Worm (Caenorhabditis elegans) whole organism, late embryonic: ENCODE results near the gene K10H10.7.

ENCODE experiments used
- C08G9.2 ChIP-seq: sonication (generic microtip); optimal IDR thresholded peaks from 2 replicates; lab custom pipeline; 2016; ENCODE audit warnings: mild to moderate bottlenecking, missing genetic modification characterization, moderate library complexity, missing compliant biosample characterization
- C38D4.7 ChIP-seq: fragments of 200-800 bp; sonication (Bioruptor generic); optimal IDR thresholded peaks from 2 replicates; lab custom pipeline; 2018; ENCODE audit warnings: mild to moderate bottlenecking, missing genetic modification characterization, moderate library complexity, missing compliant biosample characterization
- K09A11.1 ChIP-seq: sonication (generic microtip); optimal IDR thresholded peaks from 2 replicates; lab custom pipeline; 2017; ENCODE audit warnings: antibody characterized with exemption, mild to moderate bottlenecking, missing genetic modification characterization, missing compliant biosample characterization; ENCODE audit not compliant: insufficient read depth
- T23F11.4 ChIP-seq: fragments of 200-800 bp; sonication (Bioruptor generic); optimal IDR thresholded peaks from 2 replicates; lab custom pipeline; 2018; ENCODE audit warnings: mild to moderate bottlenecking, missing genetic modification characterization, missing compliant biosample characterization
- ahr-1 ChIP-seq: sonication (generic microtip); optimal IDR thresholded peaks from 2 replicates; lab custom pipeline; 2016; ENCODE audit warnings: missing genetic modification characterization, missing compliant biosample characterization
- ceh-14 ChIP-seq: sonication (generic microtip); optimal IDR thresholded peaks from 2 replicates; lab custom pipeline; 2016; ENCODE audit warnings: missing genotype, missing genetic modification characterization, missing compliant biosample characterization
- ceh-2 ChIP-seq: sonication (generic microtip); optimal IDR thresholded peaks from 2 replicates; lab custom pipeline; 2016; ENCODE audit warnings: missing genotype, missing genetic modification characterization, missing compliant biosample characterization
- ceh-22 ChIP-seq: sonication (generic microtip); optimal IDR thresholded peaks from 2 replicates; lab custom pipeline; 2017; ENCODE audit warnings: missing biosample characterization, missing genetic modification characterization
- ceh-24 ChIP-seq: sonication (generic microtip); optimal IDR thresholded peaks from 2 replicates; lab custom pipeline; 2016; ENCODE audit warnings: mild to moderate bottlenecking, missing genetic modification characterization, missing compliant biosample characterization
- ceh-31 ChIP-seq: sonication (generic microtip); optimal IDR thresholded peaks from 2 replicates; lab custom pipeline; 2016; ENCODE audit warnings: missing genetic modification characterization, missing compliant biosample characterization
- ceh-34 ChIP-seq: sonication (generic microtip); optimal IDR thresholded peaks from 2 replicates; lab custom pipeline; 2016; ENCODE audit warnings: mild to moderate bottlenecking, missing genetic modification characterization, missing compliant biosample characterization
- ceh-45 ChIP-seq: fragments of 200-800 bp; sonication (Bioruptor generic); IDR thresholded peaks from 2 replicates; pipeline ENCODE4 v1.3.6; 2022; ENCODE audit warnings: missing genetic modification reagents, missing genetic modification characterization, missing compliant biosample characterization
- ceh-9 ChIP-seq: sonication (generic microtip); optimal IDR thresholded peaks from 2 replicates; lab custom pipeline; 2016; ENCODE audit warnings: mild to moderate bottlenecking, missing genetic modification characterization, inconsistent platforms, missing compliant biosample characterization
- che-1 ChIP-seq: sonication (generic microtip); optimal IDR thresholded peaks from 2 replicates; lab custom pipeline; 2016; ENCODE audit warnings: mild to moderate bottlenecking, missing genetic modification characterization, missing compliant biosample characterization
- elt-2 ChIP-seq: sonication (generic microtip); optimal IDR thresholded peaks from 2 replicates; lab custom pipeline; 2016; ENCODE audit warnings: missing genetic modification reagents, missing genetic modification characterization, missing compliant biosample characterization
- ets-4 ChIP-seq: sonication (generic microtip); optimal IDR thresholded peaks from 2 replicates; lab custom pipeline; 2016; ENCODE audit warnings: missing genetic modification characterization, missing compliant biosample characterization
- eyg-1 ChIP-seq: sonication (generic microtip); optimal IDR thresholded peaks from 2 replicates; lab custom pipeline; 2016; ENCODE audit warnings: missing genotype, missing genetic modification characterization, missing compliant biosample characterization
- fax-1 ChIP-seq: sonication (generic microtip); optimal IDR thresholded peaks from 2 replicates; lab custom pipeline; 2016; ENCODE audit warnings: missing genotype, missing genetic modification characterization, missing compliant biosample characterization
- fkh-10 ChIP-seq: fragments of 150-350 bp; optimal IDR thresholded peaks from 2 replicates; lab custom pipeline; 2014; ENCODE audit warnings: missing biosample characterization, missing genetic modification reagents, missing genetic modification characterization
- fkh-6 ChIP-seq: sonication (generic microtip); optimal IDR thresholded peaks from 2 replicates; lab custom pipeline; 2016; ENCODE audit warnings: missing genetic modification characterization, missing compliant biosample characterization
- hlh-13 ChIP-seq: fragments of 200-800 bp; sonication (Bioruptor generic); optimal IDR thresholded peaks from 2 replicates; lab custom pipeline; 2018; ENCODE audit warnings: mild to moderate bottlenecking, missing genetic modification characterization, missing compliant biosample characterization
- hlh-15 ChIP-seq: sonication (generic microtip); optimal IDR thresholded peaks from 2 replicates; lab custom pipeline; 2016; ENCODE audit warnings: missing genetic modification characterization, missing compliant biosample characterization
- hlh-6 ChIP-seq: sonication (generic microtip); optimal IDR thresholded peaks from 2 replicates; lab custom pipeline; 2016; ENCODE audit warnings: missing genotype, missing genetic modification characterization, missing compliant biosample characterization
- lim-6 ChIP-seq: sonication (generic microtip); optimal IDR thresholded peaks from 2 replicates; lab custom pipeline; 2016; ENCODE audit warnings: missing genetic modification characterization, missing compliant biosample characterization
- lin-11 ChIP-seq: fragments of 200-800 bp; sonication (Bioruptor generic); optimal IDR thresholded peaks from 2 replicates; lab custom pipeline; 2018; ENCODE audit warnings: mild to moderate bottlenecking, missing genetic modification characterization, missing compliant biosample characterization
- nhr-232 ChIP-seq: sonication (generic microtip); optimal IDR thresholded peaks from 2 replicates; lab custom pipeline; 2016; ENCODE audit warnings: missing genetic modification characterization, missing compliant biosample characterization
- npax-4 ChIP-seq: sonication (generic microtip); optimal IDR thresholded peaks from 2 replicates; lab custom pipeline; 2016; ENCODE audit warnings: missing genetic modification characterization, missing compliant biosample characterization
- odd-2 ChIP-seq: sonication (generic microtip); optimal IDR thresholded peaks from 2 replicates; lab custom pipeline; 2017; ENCODE audit warnings: antibody characterized with exemption, mild to moderate bottlenecking, missing genetic modification characterization, missing compliant biosample characterization
- pag-3 ChIP-seq: sonication (generic microtip); optimal IDR thresholded peaks from 2 replicates; lab custom pipeline; 2016; ENCODE audit warnings: missing compliant biosample characterization, missing genetic modification characterization, borderline replicate concordance
- pha-4 ChIP-seq: fragments of 150-350 bp; optimal IDR thresholded peaks from 2 replicates; lab custom pipeline; 2018; ENCODE audit warnings: missing biosample characterization, missing genetic modification reagents, missing genetic modification characterization
- pros-1 ChIP-seq: fragments of 150-350 bp; optimal IDR thresholded peaks from 2 replicates; lab custom pipeline; 2014; ENCODE audit warnings: missing biosample characterization, missing genetic modification reagents, missing genetic modification characterization
- rnt-1 ChIP-seq: sonication (generic microtip); optimal IDR thresholded peaks from 2 replicates; lab custom pipeline; 2016; ENCODE audit warnings: missing genetic modification characterization, missing compliant biosample characterization
- sdc-2 ChIP-seq: sonication (generic microtip); optimal IDR thresholded peaks from 2 replicates; lab custom pipeline; 2016; ENCODE audit warnings: missing genotype, missing genetic modification characterization, missing compliant biosample characterization
- sox-4 ChIP-seq: sonication (generic microtip); optimal IDR thresholded peaks from 2 replicates; lab custom pipeline; 2017; ENCODE audit warnings: mild to moderate bottlenecking, missing genetic modification characterization, inconsistent platforms, missing compliant biosample characterization
- tbx-2 ChIP-seq: sonication (generic microtip); optimal IDR thresholded peaks from 2 replicates; lab custom pipeline; 2016; ENCODE audit warnings: missing genetic modification characterization, missing compliant biosample characterization
- unc-55 ChIP-seq: sonication (generic microtip); optimal IDR thresholded peaks from 2 replicates; lab custom pipeline; 2017; ENCODE audit warnings: missing biosample characterization, missing genetic modification reagents, missing genetic modification characterization

The K10H10.7 gene

DNA sequence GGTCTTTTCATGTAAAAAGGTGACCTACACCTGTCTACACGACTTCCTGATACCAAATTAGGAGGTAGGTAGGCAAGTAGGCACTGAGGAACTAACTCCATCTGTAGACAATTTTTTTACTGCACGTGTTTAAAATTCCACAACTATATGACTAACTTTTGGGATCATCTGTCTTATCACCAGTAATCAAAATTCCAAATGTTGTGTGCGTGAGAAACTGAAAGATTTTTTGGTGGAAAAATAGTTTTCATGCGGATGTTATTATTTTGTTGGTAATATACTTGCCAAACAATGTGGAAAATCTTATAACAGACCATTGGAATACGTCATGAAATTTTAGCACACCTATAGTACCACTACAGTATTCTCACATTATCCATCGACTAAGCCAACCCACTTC lies 3.7 kb upstream of the K10H10.7 start, which contains the start of gene K10H10.13:
K10H10.13 (minus strand) TSS at position 101 of the 400 bp plus-strand sequence.
- TF ChIP-seq sdc-2 (tag; lab: Kevin White, UChicago): no peak
- TF ChIP-seq C38D4.7 (GFP tag; lab: Kevin White, UChicago): no peak
- TF ChIP-seq npax-4: no peak
- TF ChIP-seq fax-1 (tag; lab: Kevin White, UChicago): no peak
- no peak for TF ChIP-seq ahr-1 (tag; lab: Kevin White, UChicago)
- TF ChIP-seq ets-4 (tag; lab: Kevin White, UChicago): no peak
- no peak for TF ChIP-seq ceh-9 (tag; lab: Kevin White, UChicago)
- TF ChIP-seq ceh-2 (tag; lab: Kevin White, UChicago): no peak
- TF ChIP-seq rnt-1 (tag; lab: Kevin White, UChicago): no peak
- no peak for TF ChIP-seq nhr-232
- TF ChIP-seq lin-11: no peak
- TF ChIP-seq odd-2 (tag; lab: Kevin White, UChicago): no peak
- no peak for TF ChIP-seq hlh-15
- no peak for TF ChIP-seq ceh-24 (tag; lab: Kevin White, UChicago)
- no peak for TF ChIP-seq ceh-22 (tag; lab: Kevin White, UChicago)
- no peak for TF ChIP-seq tbx-2
- no peak for TF ChIP-seq pha-4 (tag; lab: Kevin White, UChicago)
- TF ChIP-seq hlh-13: no peak
- TF ChIP-seq sox-4 (tag; lab: Kevin White, UChicago): no peak
- TF ChIP-seq T23F11.4 (GFP tag; lab: Kevin White, UChicago): no peak

DNA sequence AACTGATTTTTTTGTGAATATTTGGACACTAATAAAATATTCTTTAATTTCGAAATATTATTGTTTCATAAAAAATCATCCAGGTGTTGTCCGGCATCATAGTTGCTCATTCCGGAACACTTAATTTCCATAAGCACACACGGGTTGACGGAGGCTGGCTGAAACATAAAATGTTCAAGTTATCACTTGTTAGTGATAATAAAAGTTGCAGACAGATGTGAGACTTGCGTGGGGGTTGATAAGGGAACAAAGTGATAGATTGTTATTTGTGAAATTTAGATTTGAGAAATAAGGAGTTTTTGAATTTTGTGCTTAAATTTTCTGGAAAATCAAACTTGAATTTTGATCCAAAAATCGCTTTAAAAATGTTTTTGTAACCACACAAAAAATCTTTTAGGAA lies 2.7 kb upstream of the K10H10.7 start:
- TF ChIP-seq unc-55 (no peak), ceh-31 (tag; lab: Kevin White, UChicago) (no peak), elt-2 (tag; lab: Kevin White, UChicago) (peak; percentile 66), ceh-24 (tag; lab: Kevin White, UChicago) (no peak)
- TF ChIP-seq, all 69 proteins: peak for 1

DNA sequence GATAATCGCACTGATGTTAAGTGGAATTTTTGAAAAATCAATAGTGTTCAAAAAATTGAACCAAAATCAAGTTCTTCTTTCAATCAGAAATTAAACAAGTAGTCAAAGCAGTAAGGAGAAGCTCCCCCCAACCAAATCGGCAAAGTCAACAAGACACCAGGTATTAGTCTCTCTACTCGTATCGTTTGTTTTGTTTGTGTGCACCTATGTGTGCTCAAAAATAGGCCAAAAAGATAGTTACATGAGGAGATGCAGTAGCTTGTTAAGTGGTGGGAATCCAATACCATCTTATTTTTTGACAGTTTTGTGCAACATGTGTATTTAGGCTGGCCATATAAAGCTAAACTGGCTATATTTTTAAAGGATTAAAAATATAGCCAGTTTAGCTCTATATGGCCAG lies 1.2 kb downstream of the K10H10.7 start, which contains the start of gene K10H10.12:
K10H10.12 (minus strand) TSS at position 101 of the 400 bp plus-strand sequence.
- TF ChIP-seq rnt-1 (tag; lab: Kevin White, UChicago) (no peak), elt-2 (tag; lab: Kevin White, UChicago) (no peak), fkh-6 (tag; lab: Kevin White, UChicago) (no peak), ceh-24 (tag; lab: Kevin White, UChicago) (no peak), ceh-34 (no peak), pros-1 (tag; lab: Kevin White, UChicago) (no peak), C08G9.2 (tag; lab: Kevin White, UChicago) (no peak), ceh-2 (tag; lab: Kevin White, UChicago) (no peak), che-1 (tag; lab: Kevin White, UChicago) (no peak)

DNA sequence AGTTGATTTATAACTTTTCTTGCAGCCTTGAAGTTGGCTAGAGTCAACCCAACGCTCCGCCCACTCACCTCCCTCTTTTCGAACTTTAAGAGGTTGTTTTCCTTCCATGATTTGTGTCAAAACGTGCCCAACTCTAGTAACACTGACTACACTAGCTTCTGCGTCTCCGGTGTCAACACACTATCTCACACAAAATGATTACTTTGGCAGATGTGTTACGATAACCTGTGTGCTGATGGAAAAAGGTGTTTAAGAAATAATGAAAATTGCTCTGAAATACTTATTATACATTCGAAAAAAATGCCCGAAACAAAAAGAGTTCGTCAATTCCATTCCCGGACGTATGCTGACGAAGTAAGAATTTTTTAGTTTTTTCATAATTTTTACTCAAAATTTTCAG lies 4.5 kb downstream of the K10H10.7 start, which contains the start of gene K10H10.6:
K10H10.6 (plus strand) TSS at position 301 of the 400 bp plus-strand sequence.
- TF ChIP-seq C38D4.7 (GFP tag; lab: Kevin White, UChicago) (no peak), K09A11.1 (no peak), ets-4 (tag; lab: Kevin White, UChicago) (no peak), fkh-10 (GFP tag; lab: Kevin White, UChicago) (no peak), pag-3 (no peak), ceh-45 (no peak), rnt-1 (tag; lab: Kevin White, UChicago) (no peak), ceh-14 (tag; lab: Kevin White, UChicago) (no peak), T23F11.4 (GFP tag; lab: Kevin White, UChicago) (no peak), eyg-1 (tag; lab: Kevin White, UChicago) (no peak), hlh-6 (tag; lab: Kevin White, UChicago) (no peak), pros-1 (tag; lab: Kevin White, UChicago) (no peak), pha-4 (tag; lab: Kevin White, UChicago) (no peak), lim-6 (tag; lab: Kevin White, UChicago) (no peak)
